Fruit fly (Drosophila melanogaster): ENCODE data around the gene nub.

Gene nub

DNA sequence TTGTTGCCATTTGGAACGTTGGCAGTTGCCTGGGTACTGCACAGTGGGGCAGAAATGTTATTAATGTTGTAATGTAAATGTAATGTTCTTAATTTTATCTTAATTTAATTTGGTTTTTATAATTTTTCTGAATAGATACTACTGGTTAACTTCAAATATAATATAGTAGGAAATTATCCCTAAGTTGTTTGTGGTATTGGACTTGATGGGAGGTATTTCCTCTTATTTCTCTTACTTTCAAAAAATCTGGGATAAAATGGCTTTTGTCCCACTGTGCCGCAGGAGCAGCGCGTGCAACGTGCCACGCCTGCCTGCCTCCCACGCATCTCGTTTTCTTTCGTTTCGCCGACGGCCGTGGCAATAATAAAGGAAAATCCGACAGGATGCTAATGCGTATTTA lies 38.5 kb upstream of the nub start:
- peak; percentile 33 for TF ChIP-seq HHEX (GFP tag; optimal IDR thresholded peaks at IDR 0.05)
- no peak for TF ChIP-seq Sry-β (GFP tag; optimal IDR thresholded peaks at IDR 0.05)
- peak; percentile 65 for TF ChIP-seq CG18599 (GFP tag; optimal IDR thresholded peaks at IDR 0.05)
- TF ChIP-seq CG6683 (GFP tag; optimal IDR thresholded peaks at IDR 0.05): peak; percentile 2
- peak; percentile 34 for TF ChIP-seq CG15514 (GFP tag; optimal IDR thresholded peaks at IDR 0.05)
- TF ChIP-seq Atf6 (GFP tag; IDR thresholded peaks at IDR 0.05): peak; percentile 42; the same call in 1 of the 2 replicates
- no peak for TF ChIP-seq pfk (GFP tag; optimal IDR thresholded peaks at IDR 0.05)
- TF ChIP-seq slou (GFP tag; optimal IDR thresholded peaks at IDR 0.05): peak; percentile 26
- TF ChIP-seq Doc3 (GFP tag; IDR thresholded peaks at IDR 0.05; ENCODE audit: partially characterized antibody): no peak
- TF ChIP-seq CG18262 (tag; optimal IDR thresholded peaks at IDR 0.05): peak; percentile 61
- TF ChIP-seq gcm2 (GFP tag; optimal IDR thresholded peaks at IDR 0.05): no peak
- TF ChIP-seq Spps (tag; optimal IDR thresholded peaks at IDR 0.05): peak; percentile 16
- TF ChIP-seq CG4730 (GFP tag; IDR thresholded peaks at IDR 0.05): 0 out of 2 replicates have a peak, but pooled peaks have one; percentile 37
- peak; percentile 36 for TF ChIP-seq fd96Cb (tag; optimal IDR thresholded peaks at IDR 0.05)
- no peak for TF ChIP-seq gce (GFP tag; IDR thresholded peaks at IDR 0.05)
- TF ChIP-seq CG16863 (GFP tag; optimal IDR thresholded peaks at IDR 0.05): no peak
- TF ChIP-seq CG8281 (tag; optimal IDR thresholded peaks at IDR 0.05): no peak
- TF ChIP-seq dmrt99B (tag; optimal IDR thresholded peaks at IDR 0.05): peak; percentile 55
- peak; percentile 26 for TF ChIP-seq CG1233 (GFP tag; optimal IDR thresholded peaks at IDR 0.05)
- peak; percentile 30 for TF ChIP-seq CG5180 (GFP tag; optimal IDR thresholded peaks at IDR 0.05)
- no peak for TF ChIP-seq CG2129 (GFP tag; IDR thresholded peaks at IDR 0.05; ENCODE audit: partially characterized antibody)
- TF ChIP-seq NC2β (GFP tag; optimal IDR thresholded peaks at IDR 0.05): no peak
- peak; percentile 75 for TF ChIP-seq Xrp1 (GFP tag; IDR thresholded peaks at IDR 0.05)
- peak; percentile 55; the same call in 1 of the 2 replicates for TF ChIP-seq ara (GFP tag; IDR thresholded peaks at IDR 0.05)
- TF ChIP-seq CG2678 (tag; optimal IDR thresholded peaks at IDR 0.05): peak; percentile 67
- TF ChIP-seq Hr78 (GFP tag; optimal IDR thresholded peaks at IDR 0.05): no peak
- peak; percentile 22; the same call in 1 of the 2 replicates for TF ChIP-seq CG11696 (GFP tag; IDR thresholded peaks at IDR 0.05)
- TF ChIP-seq tin (GFP tag; optimal IDR thresholded peaks at IDR 0.05): no peak
- TF ChIP-seq Bdp1 (GFP tag; optimal IDR thresholded peaks at IDR 0.05): no peak
- no peak for TF ChIP-seq klu (GFP tag; IDR thresholded peaks at IDR 0.05)
- no peak for TF ChIP-seq twi (tag; optimal IDR thresholded peaks at IDR 0.05)
- peak; percentile 44 for TF ChIP-seq Fer3 (tag; optimal IDR thresholded peaks at IDR 0.05)
- TF ChIP-seq Mes4 (GFP tag; optimal IDR thresholded peaks at IDR 0.05): no peak
- TF ChIP-seq fru (optimal IDR thresholded peaks at IDR 0.05): no peak
- no peak for TF ChIP-seq D (optimal IDR thresholded peaks at IDR 0.05)
- TF ChIP-seq D (GFP tag; optimal IDR thresholded peaks at IDR 0.05): peak; percentile 39
- TF ChIP-seq Jarid2 (GFP tag; optimal IDR thresholded peaks at IDR 0.05): no peak
- TF ChIP-seq Fer1 (GFP tag; optimal IDR thresholded peaks at IDR 0.05): peak; percentile 62
- TF ChIP-seq CG15696 (tag; optimal IDR thresholded peaks at IDR 0.05): peak; percentile 29
- no peak for TF ChIP-seq CG18764 (GFP tag; optimal IDR thresholded peaks at IDR 0.05)
- no peak for TF ChIP-seq Dip2 (GFP tag; IDR thresholded peaks at IDR 0.05)
- no peak for TF ChIP-seq HLHmδ (GFP tag; optimal IDR thresholded peaks at IDR 0.05)
- no peak for TF ChIP-seq org-1 (GFP tag; optimal IDR thresholded peaks at IDR 0.05)
- TF ChIP-seq ind (GFP tag; optimal IDR thresholded peaks at IDR 0.05): peak; percentile 2
- no peak for TF ChIP-seq H15 (GFP tag; IDR thresholded peaks at IDR 0.05)
- no peak for TF ChIP-seq CG17912 (GFP tag; optimal IDR thresholded peaks at IDR 0.05)
- TF ChIP-seq slbo (GFP tag; IDR thresholded peaks at IDR 0.05): no peak
- no peak for TF ChIP-seq CG2199 (GFP tag; IDR thresholded peaks at IDR 0.05)
- TF ChIP-seq gsb (GFP tag; IDR thresholded peaks at IDR 0.05): 0 out of 2 replicates have a peak, but pooled peaks have one; percentile 16
- TF ChIP-seq peb (GFP tag; IDR thresholded peaks at IDR 0.05): 0 out of 2 replicates have a peak, but pooled peaks have one; percentile 14
- peak; percentile 31 for TF ChIP-seq tap (tag; optimal IDR thresholded peaks at IDR 0.05)
